Fruit fly (Drosophila melanogaster) whole organism, prepupa: ENCODE results near the gene lqf.

Experiments used
- CG10669 ChIP-seq: fragments of 200-800 bp; sonication (Bioruptor generic); optimal IDR thresholded peaks from 3 replicates; lab custom pipeline; 2018; ENCODE audit warnings: missing biosample characterization, mild to moderate bottlenecking, missing genetic modification characterization, moderate library complexity
- CG11762 ChIP-seq: fragments of 200-800 bp; sonication (Bioruptor generic); optimal IDR thresholded peaks from 3 replicates; lab custom pipeline; 2016; ENCODE audit warnings: missing biosample characterization, missing genetic modification characterization; ENCODE audit not compliant: insufficient read depth
- CG11902 ChIP-seq: fragments of 200-800 bp; sonication (Bioruptor generic); optimal IDR thresholded peaks from 3 replicates; lab custom pipeline; 2016; ENCODE audit warnings: missing biosample characterization, missing genetic modification characterization
- CG15336 ChIP-seq: fragments of 200-800 bp; sonication (Bioruptor generic); IDR thresholded peaks from 2 replicates; pipeline ENCODE4 v1.3.6; 2022; ENCODE audit warnings: missing biosample characterization, missing genetic modification characterization
- CG1621 ChIP-seq: fragments of 200-800 bp; sonication (Bioruptor generic); optimal IDR thresholded peaks from 3 replicates; lab custom pipeline; 2018; ENCODE audit warnings: missing biosample characterization, mild to moderate bottlenecking, missing genetic modification characterization
- CG31627 ChIP-seq: fragments of 200-800 bp; sonication (Bioruptor generic); optimal IDR thresholded peaks from 3 replicates; lab custom pipeline; 2016; ENCODE audit warnings: missing biosample characterization, missing genetic modification characterization
- CG32006 ChIP-seq: fragments of 200-800 bp; sonication (Bioruptor generic); optimal IDR thresholded peaks from 3 replicates; lab custom pipeline; 2017; ENCODE audit warnings: missing biosample characterization, mild to moderate bottlenecking, missing genetic modification characterization
- CG3919 ChIP-seq: fragments of 200-800 bp; sonication (Bioruptor generic); optimal IDR thresholded peaks from 3 replicates; lab custom pipeline; 2016; ENCODE audit warnings: missing biosample characterization, missing genetic modification characterization
- CG4318 ChIP-seq: fragments of 200-800 bp; sonication (Bioruptor generic); optimal IDR thresholded peaks from 3 replicates; lab custom pipeline; 2017; ENCODE audit warnings: missing biosample characterization, mild to moderate bottlenecking, missing genetic modification characterization
- CG6163 ChIP-seq: fragments of 200-800 bp; sonication (Bioruptor generic); IDR thresholded peaks from 3 replicates; pipeline ENCODE4 v1.3.6; 2022; ENCODE audit warnings: missing biosample characterization, missing genetic modification characterization
- CG6808 ChIP-seq: fragments of 200-800 bp; sonication (Bioruptor generic); optimal IDR thresholded peaks from 3 replicates; lab custom pipeline; 2017; ENCODE audit warnings: missing biosample characterization, missing genetic modification characterization, mild to moderate bottlenecking, moderate library complexity, missing genetic modification reagents
- CG6854 ChIP-seq: fragments of 200-800 bp; sonication (Bioruptor generic); optimal IDR thresholded peaks from 2 replicates; lab custom pipeline; 2017; ENCODE audit warnings: missing biosample characterization, mild to moderate bottlenecking, missing genetic modification characterization
- CG7368 ChIP-seq: fragments of 200-800 bp; sonication (Bioruptor generic); optimal IDR thresholded peaks from 3 replicates; lab custom pipeline; 2016; ENCODE audit warnings: missing biosample characterization, missing genetic modification characterization
- CG8319 ChIP-seq: fragments of 200-800 bp; sonication (Bioruptor generic); optimal IDR thresholded peaks from 3 replicates; lab custom pipeline; 2016; ENCODE audit warnings: missing biosample characterization, missing genetic modification characterization
- CG8632 ChIP-seq: fragments of 200-800 bp; sonication (Bioruptor generic); optimal IDR thresholded peaks from 3 replicates; lab custom pipeline; 2016; ENCODE audit warnings: missing biosample characterization, missing genetic modification characterization
- Eip78C ChIP-seq: fragments of 200-800 bp; sonication (Bioruptor generic); peaks from one replicate; lab custom pipeline; 2016; ENCODE audit warnings: missing biosample characterization, missing genetic modification characterization
- Eip93F ChIP-seq: fragments of 200-800 bp; sonication (Bioruptor generic); optimal IDR thresholded peaks from 2 replicates; lab custom pipeline; 2016; ENCODE audit warnings: missing biosample characterization, mild to moderate bottlenecking, missing genetic modification characterization
- Ets96B ChIP-seq: fragments of 200-800 bp; optimal IDR thresholded peaks from 2 replicates; lab custom pipeline; 2019; ENCODE audit warnings: missing biosample characterization, mild to moderate bottlenecking, missing genetic modification characterization, moderate library complexity
- Gug ChIP-seq: fragments of 200-800 bp; sonication (Bioruptor generic); IDR thresholded peaks from 2 replicates; pipeline ENCODE4 v1.3.6; 2022; ENCODE audit warnings: missing biosample characterization, missing genetic modification characterization
- Hr39 ChIP-seq: fragments of 200-800 bp; sonication (Bioruptor generic); optimal IDR thresholded peaks from 2 replicates; lab custom pipeline; 2016; ENCODE audit warnings: missing biosample characterization, missing genetic modification characterization
- Hr4 ChIP-seq: fragments of 200-800 bp; sonication (Bioruptor generic); optimal IDR thresholded peaks from 3 replicates; lab custom pipeline; 2016; ENCODE audit warnings: missing biosample characterization, missing genetic modification characterization
- OdsH ChIP-seq: fragments of 200-800 bp; sonication (Bioruptor generic); optimal IDR thresholded peaks from 3 replicates; lab custom pipeline; 2016; ENCODE audit warnings: missing biosample characterization, missing genetic modification characterization
- Smox ChIP-seq: fragments of 200-800 bp; sonication (Bioruptor generic); optimal IDR thresholded peaks from 3 replicates; lab custom pipeline; 2016; ENCODE audit warnings: missing biosample characterization, missing genetic modification characterization
- Sox102F ChIP-seq: fragments of 200-800 bp; sonication (Bioruptor generic); optimal IDR thresholded peaks from 2 replicates; lab custom pipeline; 2016; ENCODE audit warnings: missing biosample characterization, mild to moderate bottlenecking, missing genetic modification characterization
- Sox14 ChIP-seq: fragments of 200-800 bp; sonication (Bioruptor generic); optimal IDR thresholded peaks from 3 replicates; lab custom pipeline; 2016; ENCODE audit warnings: missing biosample characterization, missing genetic modification characterization
- Sox15 ChIP-seq: fragments of 200-800 bp; sonication (Bioruptor generic); optimal IDR thresholded peaks from 3 replicates; lab custom pipeline; 2016; ENCODE audit warnings: missing biosample characterization, missing genetic modification characterization
- achi ChIP-seq: fragments of 200-800 bp; sonication (Bioruptor generic); optimal IDR thresholded peaks from 3 replicates; lab custom pipeline; 2016; ENCODE audit warnings: missing biosample characterization, missing genetic modification characterization
- acj6 ChIP-seq: fragments of 200-800 bp; sonication (Bioruptor generic); optimal IDR thresholded peaks from 3 replicates; lab custom pipeline; 2016; ENCODE audit warnings: missing biosample characterization, missing genetic modification characterization
- dac ChIP-seq: fragments of 200-800 bp; sonication (Bioruptor generic); optimal IDR thresholded peaks from 2 replicates; lab custom pipeline; 2017; ENCODE audit warnings: missing biosample characterization, mild to moderate bottlenecking, missing genetic modification characterization
- dsx ChIP-seq: fragments of 200-800 bp; optimal IDR thresholded peaks from 3 replicates; lab custom pipeline; 2019; ENCODE audit warnings: missing biosample characterization, mild to moderate bottlenecking, missing genetic modification characterization, moderate library complexity; ENCODE audit not compliant: poor library complexity, severe bottlenecking
- eg ChIP-seq: fragments of 200-800 bp; sonication (Bioruptor generic); IDR thresholded peaks from 3 replicates; pipeline ENCODE4 v1.3.6; 2022; ENCODE audit warnings: missing biosample characterization, missing genetic modification characterization
- fd85E ChIP-seq: fragments of 200-800 bp; sonication (Bioruptor generic); optimal IDR thresholded peaks from 3 replicates; lab custom pipeline; 2016; ENCODE audit warnings: missing biosample characterization, missing genetic modification characterization
- fkh ChIP-seq: fragments of 200-800 bp; sonication (Bioruptor generic); optimal IDR thresholded peaks from 3 replicates; lab custom pipeline; 2017; ENCODE audit warnings: missing biosample characterization, mild to moderate bottlenecking, missing genetic modification characterization, moderate library complexity
- lz ChIP-seq: fragments of 200-800 bp; sonication (Bioruptor generic); optimal IDR thresholded peaks from 3 replicates; lab custom pipeline; 2016; ENCODE audit warnings: missing biosample characterization, missing genetic modification characterization
- net ChIP-seq: fragments of 200-800 bp; sonication (Bioruptor generic); optimal IDR thresholded peaks from 3 replicates; lab custom pipeline; 2016; ENCODE audit warnings: missing biosample characterization, missing genetic modification characterization
- pdm3 ChIP-seq: fragments of 200-800 bp; sonication (Bioruptor generic); optimal IDR thresholded peaks from 3 replicates; lab custom pipeline; 2016; ENCODE audit warnings: missing biosample characterization, missing genetic modification characterization
- salr ChIP-seq, 2 experiments: fragments of 200-800 bp; sonication (Bioruptor generic); optimal IDR thresholded peaks; 3 replicates each; lab custom pipeline; 2016 to 2018; ENCODE audit warnings: missing biosample characterization in 2 of 2, missing genetic modification characterization in 2 of 2, mild to moderate bottlenecking in 1 of 2
- spab ChIP-seq: fragments of 200-800 bp; sonication (Bioruptor generic); optimal IDR thresholded peaks from 2 replicates; lab custom pipeline; 2017; ENCODE audit warnings: missing biosample characterization, mild to moderate bottlenecking, missing genetic modification characterization, missing genetic modification reagents
- ss ChIP-seq, 2 experiments: fragments of 200-800 bp; sonication (Bioruptor generic); optimal IDR thresholded peaks; 2 replicates in 1 of 2; 3 replicates in 1 of 2; lab custom pipeline; 2017 to 2018; ENCODE audit warnings: mild to moderate bottlenecking in 2 of 2, missing biosample characterization in 2 of 2, missing genetic modification characterization in 2 of 2, moderate library complexity in 1 of 2
- topi ChIP-seq: fragments of 200-800 bp; sonication (Bioruptor generic); optimal IDR thresholded peaks from 3 replicates; lab custom pipeline; 2016; ENCODE audit warnings: missing biosample characterization, missing genetic modification characterization

The lqf gene

DNA sequence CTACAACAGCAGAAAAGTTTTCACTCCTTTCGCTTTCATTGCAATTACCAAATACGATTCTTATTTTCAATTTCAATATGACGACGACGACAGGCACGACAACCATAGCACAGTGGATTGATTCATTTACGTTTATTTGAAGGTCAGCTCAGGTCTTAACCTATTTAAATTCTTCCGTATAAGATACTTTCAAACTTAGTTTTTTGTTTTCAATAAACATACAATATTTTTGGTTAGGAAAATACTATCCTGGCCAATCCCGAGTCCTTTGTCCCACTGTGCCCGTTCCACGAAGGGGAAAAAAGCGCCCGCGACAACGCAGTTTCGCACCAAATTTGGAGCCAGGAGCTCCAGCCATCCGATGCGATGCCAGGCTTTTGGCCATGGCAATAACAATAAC is 21.6 kb downstream of the lqf start (continued):
- TF ChIP-seq CG8632, result peak; percentile 16
- TF ChIP-seq Hr4 (GFP tag; lab: Kevin White, UChicago), result peak; percentile 62
- peak; percentile 6 for TF ChIP-seq CG4318
- TF ChIP-seq spab, result no peak
- TF ChIP-seq CG3919 (GFP tag; lab: Kevin White, UChicago), result peak; percentile 51
- TF ChIP-seq Eip78C (GFP tag; lab: Kevin White, UChicago), result peak; percentile 64
- peak; percentile 13 for TF ChIP-seq CG8319
- peak; percentile 6 for TF ChIP-seq Hr39 (GFP tag; lab: Kevin White, UChicago)
- peak; percentile 55; the same call in 2 of the 3 replicates for TF ChIP-seq CG6163
- no peak for TF ChIP-seq ss (GFP tag; optimal IDR thresholded peaks at IDR 0.05; lab: Kevin White, UChicago)
- TF ChIP-seq eg (GFP tag; lab: Robert Waterston, UW), result peak; percentile 74

DNA sequence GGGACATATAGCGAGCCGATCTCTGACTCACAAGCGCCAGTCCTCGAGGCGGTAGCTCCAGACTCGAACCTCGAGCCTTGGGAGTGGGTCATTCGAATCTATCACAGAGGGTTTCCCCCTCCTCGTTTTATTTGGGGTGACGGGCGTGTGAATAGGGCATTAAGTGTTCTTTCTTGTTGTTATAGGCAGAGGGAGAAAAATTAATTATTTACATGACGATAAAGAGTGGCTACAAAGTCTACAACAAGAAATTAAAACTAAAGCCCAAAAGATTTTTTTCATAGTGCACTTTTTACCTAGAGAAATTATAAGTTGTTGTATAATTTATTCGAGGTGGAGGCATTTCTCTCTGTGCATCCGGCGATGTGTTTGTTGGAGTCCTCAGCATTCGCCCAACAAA is 23.9 kb downstream of the lqf start:
- peak; percentile 16 for TF ChIP-seq CG32006 (GFP tag; lab: Kevin White, UChicago)
- peak; percentile 61 for TF ChIP-seq Eip78C (GFP tag; lab: Kevin White, UChicago)
- no peak for TF ChIP-seq Smox (GFP tag; lab: Kevin White, UChicago)
- TF ChIP-seq achi (GFP tag; lab: Kevin White, UChicago), result no peak
- TF ChIP-seq CG15336, result no peak
- 0 out of 3 replicates have a peak, but pooled peaks have one; percentile 28 for TF ChIP-seq CG6163

DNA sequence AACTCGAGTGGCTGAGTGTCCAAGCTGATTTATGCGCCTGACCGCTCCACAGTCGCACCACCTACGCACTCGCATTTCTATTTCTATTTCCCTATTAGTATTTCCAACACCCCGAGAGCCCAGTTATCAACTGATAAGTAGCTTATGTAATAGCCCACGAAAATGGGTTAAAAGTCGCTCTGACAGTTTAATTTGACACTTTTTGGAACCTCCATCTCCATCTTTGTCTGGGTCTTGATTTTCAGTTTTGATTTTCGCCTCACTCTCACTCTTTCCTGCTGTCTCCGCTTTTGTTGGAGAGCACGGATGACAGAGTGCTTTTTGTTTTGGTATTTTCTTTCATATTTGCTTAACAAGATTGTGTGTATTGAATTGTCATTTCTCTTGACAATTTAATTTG is 24.5 kb downstream of the lqf start:
- TF ChIP-seq Eip93F (GFP tag; lab: Kevin White, UChicago), result no peak
- no peak for TF ChIP-seq acj6
- TF ChIP-seq CG8632, result no peak
- TF ChIP-seq CG31627, result no peak
- TF ChIP-seq spab, result no peak
- no peak for TF ChIP-seq Hr4 (GFP tag; lab: Kevin White, UChicago)
- TF ChIP-seq salr (GFP tag; optimal IDR thresholded peaks at IDR 0.05; lab: Kevin White, UChicago), result no peak
- no peak for TF ChIP-seq pdm3 (GFP tag; lab: Kevin White, UChicago)
- no peak for TF ChIP-seq CG7368
- TF ChIP-seq CG1621 (tag; lab: Kevin White, UChicago), result no peak
- no peak for TF ChIP-seq lz (GFP tag; lab: Kevin White, UChicago)
- no peak for TF ChIP-seq dac (GFP tag; lab: Kevin White, UChicago)
- TF ChIP-seq Ets96B (tag; lab: Kevin White, UChicago), result no peak
- TF ChIP-seq Hr39 (GFP tag; lab: Kevin White, UChicago), result no peak
- no peak for TF ChIP-seq Sox102F (GFP tag; lab: Kevin White, UChicago)
- no peak for TF ChIP-seq fkh (GFP tag; lab: Kevin White, UChicago)
- TF ChIP-seq CG10669 (GFP tag; lab: Kevin White, UChicago), result no peak

DNA sequence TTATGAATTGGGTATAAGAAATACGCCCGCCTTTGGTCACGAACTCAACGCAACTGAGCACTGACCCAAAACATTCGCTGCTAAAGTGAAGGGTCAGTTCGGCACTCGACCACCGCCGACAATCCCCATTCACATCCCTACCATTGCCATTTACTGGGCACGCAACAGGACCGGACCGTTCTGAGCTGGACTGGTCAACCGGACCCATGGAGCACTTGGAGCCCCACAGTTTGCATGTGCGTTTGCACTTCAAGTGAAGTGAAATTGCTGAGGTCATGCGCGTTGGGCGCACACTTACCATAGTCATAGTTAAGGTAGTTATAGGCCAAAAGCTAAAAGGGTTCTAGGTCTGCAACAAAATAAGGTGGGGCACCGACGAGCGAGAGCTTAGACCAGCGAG is 31.4 kb downstream of the lqf start, which contains the start of gene CG14837:
CG14837 (minus strand) TSS at position 101 of the 400 bp plus-strand sequence.
- TF ChIP-seq CG6163 (no peak), Gug (GFP tag; lab: Robert Waterston, UW) (no peak), CG6808 (no peak), CG11762 (no peak), CG32006 (GFP tag; lab: Kevin White, UChicago) (no peak), fkh (GFP tag; lab: Kevin White, UChicago) (no peak), CG10669 (GFP tag; lab: Kevin White, UChicago) (no peak), Ets96B (tag; lab: Kevin White, UChicago) (no peak), spab (no peak), topi (GFP tag; lab: Kevin White, UChicago) (no peak)

DNA sequence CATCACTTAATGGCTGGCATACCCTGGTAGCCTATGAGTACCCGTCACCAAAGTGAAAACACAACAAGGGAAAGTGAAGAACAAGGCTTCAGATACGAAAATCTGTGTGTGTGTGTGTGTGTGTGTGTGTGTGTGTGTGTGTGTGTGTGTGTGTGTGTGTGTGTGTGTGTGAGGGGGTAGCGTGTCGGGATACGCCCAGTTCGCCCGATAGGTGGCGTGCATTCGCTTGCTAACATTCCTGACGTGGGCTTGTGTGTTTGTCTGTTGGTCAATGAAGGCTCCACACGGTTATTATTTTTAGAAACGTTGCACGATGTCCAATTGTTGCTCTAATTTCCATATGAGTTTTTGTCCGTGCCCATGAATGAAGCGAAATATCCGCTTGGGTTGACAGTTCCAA is 32.0 kb downstream of the lqf start:
- no peak for TF ChIP-seq fd85E (GFP tag; lab: Kevin White, UChicago)
- no peak for TF ChIP-seq Eip93F (GFP tag; lab: Kevin White, UChicago)
- TF ChIP-seq OdsH (GFP tag; lab: Kevin White, UChicago), result no peak
- no peak for TF ChIP-seq CG11902 (GFP tag; lab: Kevin White, UChicago)
- no peak for TF ChIP-seq Ets96B (tag; lab: Kevin White, UChicago)
- no peak for TF ChIP-seq CG3919 (GFP tag; lab: Kevin White, UChicago)
- TF ChIP-seq CG6854, result no peak
- TF ChIP-seq Sox14, result no peak
- TF ChIP-seq net (GFP tag; lab: Kevin White, UChicago), result no peak
- TF ChIP-seq CG8632, result no peak
- TF ChIP-seq spab, result no peak
- no peak for TF ChIP-seq dsx (GFP tag; lab: Kevin White, UChicago)
- no peak for TF ChIP-seq CG31627
- no peak for TF ChIP-seq Sox15 (GFP tag; lab: Kevin White, UChicago)
- TF ChIP-seq achi (GFP tag; lab: Kevin White, UChicago), result no peak
